Fruit fly (Drosophila melanogaster): ENCODE measurements around the gene Ulp1.

dm6 chrX:19248426-19249217, 40.6 kb upstream of the Ulp1 start, which contains the start of gene Hs3st-B:
- no peak for TF ChIP-seq pan (optimal IDR thresholded peaks at IDR 0.05)
- no peak for TF ChIP-seq Dll (optimal IDR thresholded peaks at IDR 0.05)
- no peak for TF ChIP-seq usp (GFP tag; optimal IDR thresholded peaks at IDR 0.05)
